Fruit fly (Drosophila melanogaster): ENCODE measurements around the gene CG14621.

- TF ChIP-seq Oli (tag; optimal IDR thresholded peaks at IDR 0.05) (no peak), Rfx (GFP tag; IDR thresholded peaks at IDR 0.05) (no peak), da (GFP tag; optimal IDR thresholded peaks at IDR 0.05) (no peak), run (tag; optimal IDR thresholded peaks at IDR 0.05) (no peak), HLH4C (GFP tag; IDR thresholded peaks at IDR 0.05; ENCODE audit: partially characterized antibody) (no peak), C15 (GFP tag; IDR thresholded peaks at IDR 0.05) (no peak), tio (GFP tag; optimal IDR thresholded peaks at IDR 0.05) (no peak), salm (tag; optimal IDR thresholded peaks at IDR 0.05) (no peak), Dip2 (GFP tag; IDR thresholded peaks at IDR 0.05) (no peak), CG2889 (GFP tag; IDR thresholded peaks at IDR 0.05) (no peak), CG16863 (GFP tag; optimal IDR thresholded peaks at IDR 0.05) (no peak)
Measured at dm6 chrX:22443046-22443445, 981 bp upstream of the CG14621 start.
